Worm (Caenorhabditis elegans) whole organism, L1 larva: ENCODE results near the gene nhr-98.

ENCODE experiments used
- C34B4.2 ChIP-seq: sonication (generic microtip); optimal IDR thresholded peaks from 2 replicates; lab custom pipeline; 2017; ENCODE audit warnings: mild to moderate bottlenecking, missing genetic modification characterization, missing compliant biosample characterization
- aha-1 ChIP-seq: fragments of 150-350 bp; optimal IDR thresholded peaks from 2 replicates; lab custom pipeline; 2014; ENCODE audit warnings: missing biosample characterization, missing genetic modification characterization
- alr-1 ChIP-seq: fragments of 200-800 bp; sonication (Bioruptor generic); optimal IDR thresholded peaks from 2 replicates; lab custom pipeline; 2018; ENCODE audit warnings: borderline replicate concordance, mild to moderate bottlenecking, missing genetic modification characterization, missing compliant biosample characterization
- blmp-1 ChIP-seq: fragments of 150-350 bp; optimal IDR thresholded peaks from 2 replicates; lab custom pipeline; 2014; ENCODE audit warnings: missing biosample characterization, missing genetic modification characterization
- ceh-63 ChIP-seq: fragments of 200-800 bp; sonication (Bioruptor generic); optimal IDR thresholded peaks from 2 replicates; lab custom pipeline; 2018; ENCODE audit warnings: mild to moderate bottlenecking, missing genetic modification characterization, missing compliant biosample characterization
- ceh-88 ChIP-seq: fragments of 200-800 bp; sonication (Bioruptor generic); IDR thresholded peaks from 2 replicates; pipeline ENCODE4 v1.3.6; 2022; ENCODE audit warnings: missing genetic modification characterization, missing compliant biosample characterization
- dsc-1 ChIP-seq: sonication (generic microtip); optimal IDR thresholded peaks from 2 replicates; lab custom pipeline; 2016; ENCODE audit warnings: mild to moderate bottlenecking, missing genetic modification characterization, missing compliant biosample characterization
- efl-1 ChIP-seq, 4 experiments: fragments of 150-350 bp; optimal IDR thresholded peaks in 3 of 4; peaks in 1 of 4; 1 replicate in 1 of 4; 2 replicates in 3 of 4; lab custom pipeline; 2014; ENCODE audit warnings: missing biosample characterization in 2 of 4, missing genetic modification characterization in 2 of 4, missing genetic modification reagents in 2 of 4
- fkh-4 ChIP-seq: sonication (generic microtip); optimal IDR thresholded peaks from 2 replicates; lab custom pipeline; 2016; ENCODE audit warnings: missing compliant biosample characterization, missing genetic modification characterization, borderline replicate concordance
- fkh-8 ChIP-seq: sonication (generic microtip); optimal IDR thresholded peaks from 2 replicates; lab custom pipeline; 2016; ENCODE audit warnings: mild to moderate bottlenecking, missing genetic modification characterization, missing compliant biosample characterization
- hlh-17 ChIP-seq: fragments of 200-800 bp; sonication (Bioruptor generic); optimal IDR thresholded peaks from 2 replicates; lab custom pipeline; 2018; ENCODE audit warnings: missing genetic modification characterization, mild to moderate bottlenecking, missing compliant biosample characterization, moderate library complexity, borderline replicate concordance
- hpl-2 ChIP-seq: fragments of 150-350 bp; optimal IDR thresholded peaks from 2 replicates; lab custom pipeline; 2014; ENCODE audit warnings: missing biosample characterization, missing genetic modification reagents, missing genetic modification characterization
- irx-1 ChIP-seq: sonication (generic microtip); optimal IDR thresholded peaks from 2 replicates; lab custom pipeline; 2016; ENCODE audit warnings: missing genetic modification characterization, missing compliant biosample characterization
- isw-1 ChIP-seq: fragments of 200-800 bp; sonication (Bioruptor generic); IDR thresholded peaks from 2 replicates; pipeline ENCODE4 v1.3.6; 2022; ENCODE audit warnings: missing genetic modification characterization, missing compliant biosample characterization
- lin-14 ChIP-seq: fragments of 200-800 bp; sonication (Bioruptor generic); optimal IDR thresholded peaks from 2 replicates; lab custom pipeline; 2018; ENCODE audit warnings: mild to moderate bottlenecking, missing genetic modification characterization, moderate library complexity, missing compliant biosample characterization
- lin-15B ChIP-seq: fragments of 150-350 bp; sonication (generic microtip); optimal IDR thresholded peaks from 3 replicates; lab custom pipeline; 2014; ENCODE audit warnings: missing biosample characterization, missing genetic modification characterization
- lin-35 ChIP-seq, 2 experiments: fragments of 150-350 bp; optimal IDR thresholded peaks; 2 replicates each; lab custom pipeline; 2014; ENCODE audit warnings: missing biosample characterization in 2 of 2, missing genetic modification characterization in 2 of 2, missing genetic modification reagents in 2 of 2
- lsy-2 ChIP-seq, 2 experiments: fragments of 150-350 bp; optimal IDR thresholded peaks; 2 replicates each; lab custom pipeline; 2014; ENCODE audit warnings: missing biosample characterization in 2 of 2, missing genetic modification characterization in 2 of 2
- mab-9 ChIP-seq: fragments of 200-800 bp; sonication (Bioruptor generic); IDR thresholded peaks from 2 replicates; pipeline ENCODE4 v1.3.6; 2022; ENCODE audit warnings: missing genetic modification reagents, missing genetic modification characterization, missing compliant biosample characterization
- mdl-1 ChIP-seq, 2 experiments: fragments of 150-350 bp; optimal IDR thresholded peaks; 2 replicates each; lab custom pipeline; 2014 to 2017; ENCODE audit warnings: missing biosample characterization in 2 of 2, missing genetic modification characterization in 2 of 2, inconsistent platforms in 1 of 2
- mef-2 ChIP-seq: fragments of 150-350 bp; optimal IDR thresholded peaks from 2 replicates; lab custom pipeline; 2014; ENCODE audit warnings: missing biosample characterization, missing genetic modification characterization
- nhr-12 ChIP-seq: sonication (generic microtip); optimal IDR thresholded peaks from 2 replicates; lab custom pipeline; 2017; ENCODE audit warnings: missing biosample characterization, missing genetic modification characterization
- nhr-47 ChIP-seq: sonication (generic microtip); optimal IDR thresholded peaks from 2 replicates; lab custom pipeline; 2016; ENCODE audit warnings: mild to moderate bottlenecking, missing genetic modification characterization, moderate library complexity, missing compliant biosample characterization
- nhr-71 ChIP-seq: sonication (generic microtip); optimal IDR thresholded peaks from 2 replicates; lab custom pipeline; 2016; ENCODE audit warnings: mild to moderate bottlenecking, missing genetic modification characterization, moderate library complexity, missing compliant biosample characterization
- nhr-84 ChIP-seq: sonication (generic microtip); optimal IDR thresholded peaks from 2 replicates; lab custom pipeline; 2017; ENCODE audit warnings: missing biosample characterization, missing genetic modification characterization
- nhr-85 ChIP-seq: sonication (generic microtip); peaks from one replicate; lab custom pipeline; 2016; ENCODE audit warnings: missing genetic modification characterization, inconsistent platforms, missing compliant biosample characterization
- pag-3 ChIP-seq: sonication (generic microtip); optimal IDR thresholded peaks from 2 replicates; lab custom pipeline; 2017; ENCODE audit warnings: missing genetic modification characterization, mild to moderate bottlenecking, missing compliant biosample characterization, antibody characterized with exemption, borderline replicate concordance; ENCODE audit not compliant: insufficient read depth
- pqm-1 ChIP-seq: sonication (generic microtip); optimal IDR thresholded peaks from 3 replicates; lab custom pipeline; 2017; ENCODE audit warnings: missing biosample characterization, missing genetic modification characterization
- snpc-4 ChIP-seq: fragments of 150-350 bp; optimal IDR thresholded peaks from 2 replicates; lab custom pipeline; 2014; ENCODE audit warnings: missing biosample characterization, missing genetic modification characterization
- sptf-1 ChIP-seq: fragments of 150-350 bp; optimal IDR thresholded peaks from 2 replicates; lab custom pipeline; 2014; ENCODE audit warnings: missing biosample characterization, missing genetic modification characterization
- tbx-2 ChIP-seq: sonication (generic microtip); optimal IDR thresholded peaks from 2 replicates; lab custom pipeline; 2016; ENCODE audit warnings: missing genetic modification characterization, missing compliant biosample characterization
- unc-130 ChIP-seq: fragments of 150-350 bp; optimal IDR thresholded peaks from 2 replicates; lab custom pipeline; 2017; ENCODE audit warnings: missing biosample characterization, missing genetic modification characterization, inconsistent platforms
- unc-30 ChIP-seq: sonication (generic microtip); optimal IDR thresholded peaks from 2 replicates; lab custom pipeline; 2017; ENCODE audit warnings: missing biosample characterization, missing genetic modification characterization
- unc-62 ChIP-seq: fragments of 150-350 bp; optimal IDR thresholded peaks from 2 replicates; lab custom pipeline; 2014; ENCODE audit warnings: missing biosample characterization, missing genetic modification reagents, missing genetic modification characterization
- vab-15 ChIP-seq: sonication (generic microtip); optimal IDR thresholded peaks from 2 replicates; lab custom pipeline; 2017; ENCODE audit warnings: missing genotype, mild to moderate bottlenecking, missing genetic modification characterization, missing compliant biosample characterization

Gene nhr-98

DNA sequence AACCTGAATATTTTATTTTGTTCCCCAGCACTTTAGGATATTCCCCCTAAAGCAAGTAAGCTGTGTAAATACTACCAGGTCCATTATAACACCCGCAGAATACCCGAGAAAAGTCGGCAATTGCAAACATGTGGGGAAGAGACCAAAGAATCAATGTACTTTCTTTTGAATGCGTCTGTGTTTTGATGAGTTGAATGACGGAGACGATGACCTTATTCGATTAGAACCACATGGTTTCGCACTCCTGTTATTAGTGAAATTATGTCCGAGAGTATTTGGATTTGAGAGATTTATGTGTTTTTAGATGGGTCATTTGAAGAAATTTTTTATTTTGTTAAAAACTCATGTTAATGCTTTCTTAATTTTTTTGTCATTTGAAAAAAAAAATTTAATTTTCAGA is 11.7 kb downstream of the nhr-98 start (continued):
- no peak for TF ChIP-seq sptf-1 (tag; lab: Kevin White, UChicago)
- TF ChIP-seq mab-9 (GFP tag; lab: Robert Waterston, UW): no peak
- no peak for TF ChIP-seq ceh-63 (GFP tag; lab: Kevin White, UChicago)
- no peak for TF ChIP-seq pag-3
- TF ChIP-seq irx-1 (tag; lab: Kevin White, UChicago): no peak
- TF ChIP-seq nhr-71 (tag; lab: Kevin White, UChicago): peak; percentile 45
- peak; percentile 78 for TF ChIP-seq nhr-85 (tag; lab: Kevin White, UChicago)
- no peak for TF ChIP-seq mef-2
- TF ChIP-seq pqm-1: no peak
- no peak for TF ChIP-seq nhr-47 (tag; lab: Kevin White, UChicago)
- TF ChIP-seq nhr-12: no peak
- no peak for TF ChIP-seq isw-1
- peak; percentile 89 for TF ChIP-seq blmp-1 (tag; lab: Kevin White, UChicago)
- TF ChIP-seq vab-15 (tag; lab: Kevin White, UChicago): no peak
- TF ChIP-seq nhr-84 (tag; lab: Kevin White, UChicago): no peak
- TF ChIP-seq alr-1 (tag; lab: Kevin White, UChicago): no peak
- no peak for TF ChIP-seq lin-35 (GFP tag; optimal IDR thresholded peaks at IDR 0.05; lab: Kevin White, UChicago)
- no peak for TF ChIP-seq ceh-88 (GFP tag; lab: Robert Waterston, UW)
- no peak for TF ChIP-seq lsy-2 (tag; optimal IDR thresholded peaks at IDR 0.05; lab: Kevin White, UChicago)
- no peak for TF ChIP-seq hlh-17 (GFP tag; lab: Kevin White, UChicago)
- no peak for TF ChIP-seq lin-14 (GFP tag; lab: Kevin White, UChicago)
- TF ChIP-seq unc-62 (GFP tag; lab: Kevin White, UChicago): no peak
- peak; percentile 90 for TF ChIP-seq dsc-1 (tag; lab: Kevin White, UChicago)

ce11 chrV:467507-467906 is 13.8 kb downstream of the nhr-98 start:
- TF ChIP-seq efl-1 (optimal IDR thresholded peaks at IDR 0.05; lab: Kevin White, UChicago): no peak
- TF ChIP-seq efl-1 (GFP tag; optimal IDR thresholded peaks at IDR 0.05 in 1 of 2; lab: Kevin White, UChicago): peak in 1 of 2 experiments; percentile 85
- TF ChIP-seq hpl-2 (GFP tag; lab: Kevin White, UChicago): no peak
- TF ChIP-seq nhr-47 (tag; lab: Kevin White, UChicago): no peak
- no peak for TF ChIP-seq fkh-4

DNA sequence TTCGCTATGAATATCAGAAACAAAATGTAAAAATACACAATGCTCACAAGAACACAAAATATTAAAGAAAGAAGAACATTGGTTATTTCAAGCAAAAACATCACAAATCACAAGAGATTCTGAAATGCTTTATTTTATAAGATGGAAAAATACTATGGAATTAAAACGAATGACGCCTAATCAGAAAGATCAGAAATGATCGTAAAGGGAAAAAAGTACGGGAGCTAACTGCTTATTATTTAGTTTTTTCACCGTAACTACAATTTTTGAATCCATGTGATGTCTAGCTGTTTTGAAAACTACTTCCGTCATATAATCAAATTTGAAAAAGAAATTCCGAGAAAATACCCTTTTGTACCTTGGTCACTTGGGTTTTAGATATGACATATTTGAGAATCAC is 14.8 kb downstream of the nhr-98 start, which contains the start of gene srbc-57:
Gene srbc-57 (minus strand): TSS at position 101 of the 400 bp plus-strand sequence.
- TF ChIP-seq fkh-8 (tag; lab: Kevin White, UChicago) (peak; percentile 14), aha-1 (tag; lab: Kevin White, UChicago) (no peak)

DNA sequence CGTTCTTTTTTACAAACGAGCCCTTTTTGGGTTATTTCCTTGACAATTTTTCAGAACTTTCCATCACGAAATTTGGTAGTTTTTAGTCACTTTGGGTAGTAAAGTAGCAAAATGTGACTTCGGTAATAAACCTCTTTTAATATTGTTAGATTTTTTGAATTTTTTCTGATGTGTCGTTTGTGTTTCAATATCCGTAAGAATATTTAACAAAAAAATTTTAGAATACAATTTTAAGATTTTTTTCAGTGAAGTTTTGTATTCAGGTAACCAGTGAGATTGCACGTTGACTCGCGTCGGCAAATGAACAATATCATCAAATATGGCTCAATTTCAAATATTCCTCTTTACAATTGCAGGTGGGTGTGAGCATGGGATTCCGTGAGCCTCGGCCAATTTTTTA is 18.9 kb downstream of the nhr-98 start, which contains the start of gene srt-31:
Gene srt-31 (plus strand): TSS at position 301 of the 400 bp plus-strand sequence.
- TF ChIP-seq unc-130 (tag; lab: Kevin White, UChicago) (no peak), tbx-2 (tag; lab: Kevin White, UChicago) (no peak), mdl-1 (tag; optimal IDR thresholded peaks at IDR 0.05; lab: Kevin White, UChicago) (no peak), snpc-4 (tag; lab: Kevin White, UChicago) (no peak), unc-30 (no peak), blmp-1 (tag; lab: Kevin White, UChicago) (no peak), efl-1 (optimal IDR thresholded peaks at IDR 0.05; lab: Kevin White, UChicago) (no peak), efl-1 (GFP tag; optimal IDR thresholded peaks at IDR 0.05 in 1 of 2; lab: Kevin White, UChicago) (no peak), C34B4.2 (tag; lab: Kevin White, UChicago) (no peak), lin-15B (tag; lab: Kevin White, UChicago) (no peak)
